Fruit fly (Drosophila melanogaster): ENCODE measurements around the gene Ulp1.

The Ulp1 gene

dm6 chrX:19193336-19193735 is 14.7 kb downstream of the Ulp1 start, which contains the start of the genes CG7914 and CG14194 (continued):
- TF ChIP-seq CkIIα-i1 (GFP tag; IDR thresholded peaks at IDR 0.05): no peak
- TF ChIP-seq CG8924 (tag; optimal IDR thresholded peaks at IDR 0.05): peak; percentile 1
- TF ChIP-seq Antp (GFP tag; optimal IDR thresholded peaks at IDR 0.05): no peak
- no peak for TF ChIP-seq wor (GFP tag; IDR thresholded peaks at IDR 0.05)
- no peak for TF ChIP-seq cad (GFP tag; optimal IDR thresholded peaks at IDR 0.05)
- peak; percentile 48 for TF ChIP-seq Rfx (GFP tag; IDR thresholded peaks at IDR 0.05)
- TF ChIP-seq CG14441 (GFP tag; IDR thresholded peaks at IDR 0.05): no peak
- no peak for TF ChIP-seq hth (optimal IDR thresholded peaks at IDR 0.05)
- TF ChIP-seq NfI (GFP tag; optimal IDR thresholded peaks at IDR 0.05): peak; percentile 12
- TF ChIP-seq CG3163 (GFP tag; optimal IDR thresholded peaks at IDR 0.05): no peak
- peak; percentile 86 for TF ChIP-seq hb (GFP tag; IDR thresholded peaks at IDR 0.05; ENCODE audit: partially characterized antibody)
- no peak for TF ChIP-seq sd (tag; optimal IDR thresholded peaks at IDR 0.05)
- peak in 1 of 2 experiments; percentile 51 for TF ChIP-seq crp (GFP tag; optimal IDR thresholded peaks at IDR 0.05)
- TF ChIP-seq Blimp-1 (GFP tag; optimal IDR thresholded peaks at IDR 0.05): no peak
- TF ChIP-seq CG15011 (GFP tag; optimal IDR thresholded peaks at IDR 0.05): no peak
- no peak for TF ChIP-seq CG10979 (tag; optimal IDR thresholded peaks at IDR 0.05)
- TF ChIP-seq CG12659 (GFP tag; optimal IDR thresholded peaks at IDR 0.05): peak; percentile 4
- TF ChIP-seq dysf (GFP tag; IDR thresholded peaks at IDR 0.05): 0 out of 3 replicates have a peak, but pooled peaks have one; percentile 27
- no peak for TF ChIP-seq rib (GFP tag; IDR thresholded peaks at IDR 0.05)
- peak; percentile 61; the same call in 2 of the 3 replicates for TF ChIP-seq knrl (GFP tag; IDR thresholded peaks at IDR 0.05; ENCODE audit: partially characterized antibody)
- TF ChIP-seq Gsc (GFP tag; IDR thresholded peaks at IDR 0.05): no peak
- TF ChIP-seq HLH4C (GFP tag; IDR thresholded peaks at IDR 0.05; ENCODE audit: partially characterized antibody): peak; percentile 96
- peak; percentile 80 for TF ChIP-seq mld (GFP tag; IDR thresholded peaks at IDR 0.05; ENCODE audit: partially characterized antibody)
- TF ChIP-seq NFAT (GFP tag; IDR thresholded peaks at IDR 0.05): no peak
- peak; percentile 50 for TF ChIP-seq Med (GFP tag)
- TF ChIP-seq inv (GFP tag; IDR thresholded peaks at IDR 0.05; ENCODE audit: partially characterized antibody): peak; percentile 60
- no peak for TF ChIP-seq pan (optimal IDR thresholded peaks at IDR 0.05)
- TF ChIP-seq pan (GFP tag; optimal IDR thresholded peaks at IDR 0.05 in 1 of 2, IDR thresholded peaks at IDR 0.05 in 1 of 2): no peak
- peak; percentile 8 for TF ChIP-seq nmo (GFP tag; optimal IDR thresholded peaks at IDR 0.05)
- no peak for TF ChIP-seq wdn (GFP tag; IDR thresholded peaks at IDR 0.05)
- peak; percentile 92 for TF ChIP-seq MBD-R2 (GFP tag; IDR thresholded peaks at IDR 0.05)
- peak; percentile 93 for TF ChIP-seq nerfin-2 (GFP tag; IDR thresholded peaks at IDR 0.05; ENCODE audit: partially characterized antibody)
- peak; percentile 77 for TF ChIP-seq Dll (GFP tag; IDR thresholded peaks at IDR 0.05; ENCODE audit: partially characterized antibody)
- no peak for TF ChIP-seq eyg (GFP tag; optimal IDR thresholded peaks at IDR 0.05)
- peak; percentile 74 for TF ChIP-seq MESR4 (GFP tag; optimal IDR thresholded peaks at IDR 0.05)
- TF ChIP-seq CG14860 (GFP tag; IDR thresholded peaks at IDR 0.05; ENCODE audit: partially characterized antibody): peak; percentile 86
- TF ChIP-seq row (GFP tag; IDR thresholded peaks at IDR 0.05): peak; percentile 62
- TF ChIP-seq CG2712 (tag; optimal IDR thresholded peaks at IDR 0.05): peak; percentile 5
- TF ChIP-seq nom (GFP tag; optimal IDR thresholded peaks at IDR 0.05): peak; percentile 3
- no peak for TF ChIP-seq CG12219 (GFP tag; optimal IDR thresholded peaks at IDR 0.05)
- peak; percentile 45 for TF ChIP-seq HmgZ (tag; optimal IDR thresholded peaks at IDR 0.05)
- TF ChIP-seq bbx (GFP tag; IDR thresholded peaks at IDR 0.05; ENCODE audit: partially characterized antibody): peak; percentile 89
- peak; percentile 14 for TF ChIP-seq CoRest (tag; optimal IDR thresholded peaks at IDR 0.05)
- TF ChIP-seq Xrp1 (GFP tag; IDR thresholded peaks at IDR 0.05): no peak
- no peak for TF ChIP-seq Bteb2 (GFP tag; optimal IDR thresholded peaks at IDR 0.05)
- peak; percentile 92 for TF ChIP-seq Sry-β (GFP tag; optimal IDR thresholded peaks at IDR 0.05)
- TF ChIP-seq Sry-δ (GFP tag; optimal IDR thresholded peaks at IDR 0.05): peak; percentile 65
- peak; percentile 47 for TF ChIP-seq CG17186 (GFP tag; optimal IDR thresholded peaks at IDR 0.05)
- no peak for TF ChIP-seq CG7372 (GFP tag; IDR thresholded peaks at IDR 0.05)
- no peak for TF ChIP-seq sim (GFP tag; IDR thresholded peaks at IDR 0.05)
- no peak for TF ChIP-seq lmd (GFP tag; IDR thresholded peaks at IDR 0.05)

Data from whole organism, embryonic.